Worm (Caenorhabditis elegans) whole organism, L4 larva: ENCODE measurements around the gene F26D2.10.

Source experiments
- F10B5.3 ChIP-seq: sonication (generic microtip); optimal IDR thresholded peaks from 2 replicates; lab custom pipeline; 2016; ENCODE audit warnings: mild to moderate bottlenecking, missing genetic modification characterization, missing compliant biosample characterization
- F37D6.2 ChIP-seq: sonication (generic microtip); optimal IDR thresholded peaks from 2 replicates; lab custom pipeline; 2016; ENCODE audit warnings: mild to moderate bottlenecking, missing genetic modification characterization, missing compliant biosample characterization
- F44E2.7 ChIP-seq: fragments of 200-800 bp; sonication (Bioruptor generic); IDR thresholded peaks from 2 replicates; pipeline ENCODE4 v2.1.2; 2022; ENCODE audit warnings: missing genetic modification characterization, missing compliant biosample characterization
- R02D3.7 ChIP-seq: fragments of 150-350 bp; sonication (generic microtip); optimal IDR thresholded peaks from 3 replicates; lab custom pipeline; 2014; ENCODE audit warnings: missing biosample characterization, missing genetic modification characterization
- T20F7.1 ChIP-seq: fragments of 200-800 bp; sonication (Bioruptor generic); optimal IDR thresholded peaks from 2 replicates; lab custom pipeline; 2018; ENCODE audit warnings: mild to moderate bottlenecking, missing genetic modification characterization, missing compliant biosample characterization
- T26A8.4 ChIP-seq: fragments of 200-800 bp; sonication (Bioruptor generic); IDR thresholded peaks from 2 replicates; pipeline ENCODE4 v1.3.6; 2022; ENCODE audit warnings: missing genetic modification characterization, missing compliant biosample characterization
- Y75B8A.6 ChIP-seq: fragments of 200-800 bp; sonication (Bioruptor generic); IDR thresholded peaks from 2 replicates; pipeline ENCODE4 v1.3.6; 2022; ENCODE audit warnings: missing genetic modification reagents, missing genetic modification characterization, missing compliant biosample characterization
- ZK337.2 ChIP-seq: fragments of 200-800 bp; sonication (Bioruptor generic); IDR thresholded peaks from 2 replicates; pipeline ENCODE4 v1.3.6; 2022; ENCODE audit warnings: missing genetic modification reagents, missing genetic modification characterization, missing compliant biosample characterization
- aly-2 ChIP-seq: sonication (generic microtip); optimal IDR thresholded peaks from 2 replicates; lab custom pipeline; 2018; ENCODE audit warnings: missing biosample characterization, missing genetic modification characterization
- ceh-62 ChIP-seq: sonication (generic microtip); optimal IDR thresholded peaks from 2 replicates; lab custom pipeline; 2017; ENCODE audit warnings: missing biosample characterization, missing genetic modification characterization
- ceh-82 ChIP-seq: sonication (generic microtip); optimal IDR thresholded peaks from 2 replicates; lab custom pipeline; 2017; ENCODE audit warnings: missing biosample characterization, missing genetic modification characterization
- ctbp-1 ChIP-seq: fragments of 200-800 bp; sonication (Bioruptor generic); IDR thresholded peaks from 2 replicates; pipeline ENCODE4 v1.3.6; 2022; ENCODE audit warnings: missing genetic modification reagents, missing genetic modification characterization, missing compliant biosample characterization
- daf-12 ChIP-seq: fragments of 150-350 bp; optimal IDR thresholded peaks from 2 replicates; lab custom pipeline; 2014; ENCODE audit warnings: missing biosample characterization, missing genetic modification reagents, missing genetic modification characterization
- daf-16 ChIP-seq, 3 experiments: sonication (generic microtip); optimal IDR thresholded peaks; 2 replicates each; lab custom pipeline; 2016 to 2017; ENCODE audit warnings: missing genetic modification characterization in 3 of 3, missing genetic modification reagents in 3 of 3, mild to moderate bottlenecking in 2 of 3, missing compliant biosample characterization in 2 of 3, missing biosample characterization in 1 of 3, moderate library complexity in 1 of 3
- dmd-8 ChIP-seq: fragments of 200-800 bp; sonication (Bioruptor generic); IDR thresholded peaks from 2 replicates; pipeline ENCODE4 v1.3.6; 2022; ENCODE audit warnings: missing genetic modification characterization, missing compliant biosample characterization
- dpl-1 ChIP-seq: fragments of 150-350 bp; optimal IDR thresholded peaks from 2 replicates; lab custom pipeline; 2014; ENCODE audit warnings: missing biosample characterization, missing genetic modification reagents, missing genetic modification characterization
- duxl-1 ChIP-seq: sonication (generic microtip); optimal IDR thresholded peaks from 2 replicates; lab custom pipeline; 2016; ENCODE audit warnings: mild to moderate bottlenecking, missing genetic modification characterization, moderate library complexity, missing compliant biosample characterization; ENCODE audit not compliant: poor library complexity
- dve-1 ChIP-seq: sonication (generic microtip); optimal IDR thresholded peaks from 2 replicates; lab custom pipeline; 2017; ENCODE audit warnings: antibody characterized with exemption, mild to moderate bottlenecking, missing genetic modification characterization, missing compliant biosample characterization; ENCODE audit not compliant: insufficient read depth
- egl-43 ChIP-seq: fragments of 200-800 bp; sonication (Bioruptor generic); IDR thresholded peaks from 2 replicates; pipeline ENCODE4 v1.3.6; 2022; ENCODE audit warnings: missing genetic modification reagents, missing genetic modification characterization, missing compliant biosample characterization
- fos-1 ChIP-seq: fragments of 150-350 bp; optimal IDR thresholded peaks from 2 replicates; lab custom pipeline; 2014; ENCODE audit warnings: missing biosample characterization, missing genetic modification characterization
- hif-1 ChIP-seq, 2 experiments: sonication (generic microtip); optimal IDR thresholded peaks; 2 replicates each; lab custom pipeline; 2016 to 2017; ENCODE audit warnings: missing compliant biosample characterization in 2 of 2, missing genetic modification characterization in 2 of 2, missing genetic modification reagents in 2 of 2, missing genotype in 2 of 2, mild to moderate bottlenecking in 1 of 2
- hmg-1.1 ChIP-seq: fragments of 200-800 bp; sonication (Bioruptor generic); IDR thresholded peaks from 2 replicates; pipeline ENCODE4 v1.3.6; 2022; ENCODE audit warnings: missing genetic modification reagents, missing genetic modification characterization, missing compliant biosample characterization
- jun-1 ChIP-seq: fragments of 150-350 bp; optimal IDR thresholded peaks from 2 replicates; lab custom pipeline; 2014; ENCODE audit warnings: missing biosample characterization, missing genetic modification reagents, missing genetic modification characterization
- lim-7 ChIP-seq: fragments of 200-800 bp; sonication (Bioruptor generic); IDR thresholded peaks from 2 replicates; pipeline ENCODE4 v1.3.6; 2022; ENCODE audit warnings: missing genetic modification characterization, missing compliant biosample characterization
- lin-1 ChIP-seq: fragments of 200-800 bp; sonication (Bioruptor generic); IDR thresholded peaks from 2 replicates; pipeline ENCODE4 v1.3.6; 2022; ENCODE audit warnings: missing genetic modification reagents, missing genetic modification characterization, missing compliant biosample characterization
- lin-13 ChIP-seq: fragments of 150-350 bp; optimal IDR thresholded peaks from 2 replicates; lab custom pipeline; 2014; ENCODE audit warnings: missing biosample characterization, missing genetic modification reagents, missing genetic modification characterization
- lin-15B ChIP-seq: fragments of 150-350 bp; sonication (generic microtip); optimal IDR thresholded peaks from 3 replicates; lab custom pipeline; 2014; ENCODE audit warnings: missing biosample characterization, missing genetic modification characterization
- lsy-2 ChIP-seq, 2 experiments: fragments of 150-350 bp in 1 of 2; sonication (generic microtip) in 1 of 2; optimal IDR thresholded peaks; 2 replicates each; lab custom pipeline; 2014 to 2017; ENCODE audit warnings: missing biosample characterization in 2 of 2, missing genetic modification characterization in 2 of 2
- madf-9 ChIP-seq: fragments of 200-800 bp; sonication (Bioruptor generic); conservative IDR thresholded peaks from 2 replicates; pipeline ENCODE4 v1.3.6; 2022; ENCODE audit warnings: missing genetic modification reagents, missing genetic modification characterization, missing compliant biosample characterization
- mdt-29 ChIP-seq: fragments of 200-800 bp; sonication (Bioruptor generic); IDR thresholded peaks from 2 replicates; pipeline ENCODE4 v1.3.6; 2022; ENCODE audit warnings: missing genetic modification reagents, missing genetic modification characterization, missing compliant biosample characterization
- mep-1 ChIP-seq: fragments of 150-350 bp; sonication (generic microtip); optimal IDR thresholded peaks from 3 replicates; lab custom pipeline; 2014; ENCODE audit warnings: missing biosample characterization, missing genetic modification characterization
- mes-2 ChIP-seq: sonication (generic microtip); optimal IDR thresholded peaks from 2 replicates; lab custom pipeline; 2016; ENCODE audit warnings: missing genotype, mild to moderate bottlenecking, missing genetic modification characterization, missing compliant biosample characterization; ENCODE audit not compliant: poor library complexity, severe bottlenecking
- mxl-2 ChIP-seq: fragments of 200-800 bp; sonication (Bioruptor generic); conservative IDR thresholded peaks from 2 replicates; pipeline ENCODE4 v1.3.6; 2022; ENCODE audit warnings: missing genetic modification reagents, missing genetic modification characterization, missing compliant biosample characterization
- nhr-10 ChIP-seq: fragments of 150-350 bp; optimal IDR thresholded peaks from 2 replicates; lab custom pipeline; 2014; ENCODE audit warnings: missing biosample characterization, missing genetic modification characterization
- nhr-11 ChIP-seq: fragments of 150-350 bp; optimal IDR thresholded peaks from 2 replicates; lab custom pipeline; 2014; ENCODE audit warnings: missing biosample characterization, missing genetic modification characterization
- nhr-111 ChIP-seq: fragments of 200-800 bp; sonication (Bioruptor generic); optimal IDR thresholded peaks from 2 replicates; lab custom pipeline; 2018; ENCODE audit warnings: mild to moderate bottlenecking, missing genetic modification characterization, missing compliant biosample characterization
- nhr-237 ChIP-seq: sonication (generic microtip); optimal IDR thresholded peaks from 2 replicates; lab custom pipeline; 2017; ENCODE audit warnings: missing biosample characterization, missing genetic modification characterization
- nhr-41 ChIP-seq: fragments of 200-800 bp; sonication (Bioruptor generic); IDR thresholded peaks from 2 replicates; pipeline ENCODE4 v1.3.6; 2022; ENCODE audit warnings: missing genetic modification reagents, missing genetic modification characterization, missing compliant biosample characterization
- nhr-42 ChIP-seq: fragments of 200-800 bp; sonication (Bioruptor generic); IDR thresholded peaks from 2 replicates; pipeline ENCODE4 v1.3.6; 2022; ENCODE audit warnings: missing genetic modification characterization, missing compliant biosample characterization
- nhr-48 ChIP-seq: sonication (generic microtip); optimal IDR thresholded peaks from 2 replicates; lab custom pipeline; 2016; ENCODE audit warnings: mild to moderate bottlenecking, missing genetic modification characterization, missing compliant biosample characterization
- nhr-76 ChIP-seq: fragments of 150-350 bp; optimal IDR thresholded peaks from 2 replicates; lab custom pipeline; 2014; ENCODE audit warnings: missing biosample characterization, missing genetic modification characterization
- php-3 ChIP-seq: fragments of 200-800 bp; sonication (Bioruptor generic); IDR thresholded peaks from 2 replicates; pipeline ENCODE4 v1.3.6; 2022; ENCODE audit warnings: missing genetic modification reagents, missing genetic modification characterization, missing compliant biosample characterization
- pqm-1 ChIP-seq: sonication (generic microtip); optimal IDR thresholded peaks from 2 replicates; lab custom pipeline; 2017; ENCODE audit warnings: missing biosample characterization, missing genetic modification characterization
- rbr-2 ChIP-seq: sonication (generic microtip); optimal IDR thresholded peaks from 2 replicates; lab custom pipeline; 2016; ENCODE audit warnings: missing genotype, missing genetic modification characterization, missing compliant biosample characterization
- saeg-2 ChIP-seq: fragments of 200-800 bp; sonication (Bioruptor generic); IDR thresholded peaks from 2 replicates; pipeline ENCODE4 v1.3.6; 2022; ENCODE audit warnings: missing genetic modification reagents, missing genetic modification characterization, missing compliant biosample characterization
- skn-1 ChIP-seq: fragments of 150-350 bp; optimal IDR thresholded peaks from 2 replicates; lab custom pipeline; 2014; ENCODE audit warnings: missing biosample characterization, missing genetic modification characterization
- snpc-4 ChIP-seq: fragments of 150-350 bp; optimal IDR thresholded peaks from 2 replicates; lab custom pipeline; 2014; ENCODE audit warnings: missing biosample characterization, missing genetic modification characterization
- unc-130 ChIP-seq: sonication (generic microtip); optimal IDR thresholded peaks from 2 replicates; lab custom pipeline; 2016; ENCODE audit warnings: missing genetic modification reagents, missing genetic modification characterization, missing compliant biosample characterization
- vab-7 ChIP-seq: fragments of 200-800 bp; sonication (Bioruptor generic); IDR thresholded peaks from 2 replicates; pipeline ENCODE4 v1.3.6; 2022; ENCODE audit warnings: missing genetic modification reagents, missing genetic modification characterization, missing compliant biosample characterization
- zag-1 ChIP-seq: fragments of 150-350 bp; optimal IDR thresholded peaks from 2 replicates; lab custom pipeline; 2014; ENCODE audit warnings: missing biosample characterization, missing genetic modification characterization
- zip-11 ChIP-seq: fragments of 200-800 bp; sonication (Bioruptor generic); IDR thresholded peaks from 2 replicates; pipeline ENCODE4 v1.3.6; 2022; ENCODE audit warnings: missing genetic modification characterization, missing compliant biosample characterization
- ztf-11 ChIP-seq: fragments of 150-350 bp; optimal IDR thresholded peaks from 2 replicates; lab custom pipeline; 2014; ENCODE audit warnings: missing biosample characterization, missing genetic modification characterization

The F26D2.10 gene

ce11 chrV:16401519-16401918 lies 27.9 kb downstream of the F26D2.10 start, which contains the start of gene F13A7.14 (continued):
- peak; percentile 87 for TF ChIP-seq unc-130 (GFP tag; lab: Kevin White, UChicago)
- TF ChIP-seq daf-12 (tag; lab: Kevin White, UChicago), result no peak
- TF ChIP-seq hif-1 (tag; optimal IDR thresholded peaks at IDR 0.05; lab: Kevin White, UChicago), result peak in 1 of 2 experiments; percentile 90
- TF ChIP-seq lin-15B (tag; lab: Kevin White, UChicago), result no peak
- peak; percentile 33 for TF ChIP-seq lin-13 (GFP tag; lab: Kevin White, UChicago)
- TF ChIP-seq F37D6.2 (tag; lab: Kevin White, UChicago), result peak; percentile 33
- no peak for TF ChIP-seq aly-2 (tag; lab: Kevin White, UChicago)
- peak; percentile 52 for TF ChIP-seq rbr-2 (tag; lab: Kevin White, UChicago)
- TF ChIP-seq dpl-1 (GFP tag; lab: Kevin White, UChicago), result peak; percentile 99
- peak; percentile 59 for TF ChIP-seq hmg-1.1
- peak; percentile 85 for TF ChIP-seq duxl-1 (tag; lab: Kevin White, UChicago)
- no peak for TF ChIP-seq dve-1
- no peak for TF ChIP-seq zip-11 (GFP tag; lab: Robert Waterston, UW)
- TF ChIP-seq ztf-11, result no peak
- no peak for TF ChIP-seq nhr-11 (tag; lab: Kevin White, UChicago)
- TF ChIP-seq mxl-2 (GFP tag; lab: Robert Waterston, UW), result no peak
- TF ChIP-seq nhr-42 (GFP tag; lab: Robert Waterston, UW), result peak; percentile 38; the same call in 1 of the 2 replicates
- TF ChIP-seq nhr-111 (GFP tag; lab: Kevin White, UChicago), result no peak
- TF ChIP-seq nhr-10 (tag; lab: Kevin White, UChicago), result no peak
- TF ChIP-seq R02D3.7 (tag; lab: Kevin White, UChicago), result no peak
- TF ChIP-seq ctbp-1 (GFP tag; lab: Robert Waterston, UW), result no peak
- no peak for TF ChIP-seq ceh-62
- peak in 1 of 2 experiments; percentile 87 for TF ChIP-seq lsy-2 (tag; optimal IDR thresholded peaks at IDR 0.05; lab: Kevin White, UChicago)
- TF ChIP-seq php-3, result no peak
- no peak for TF ChIP-seq fos-1 (tag; lab: Kevin White, UChicago)
- TF ChIP-seq zag-1, result no peak
- TF ChIP-seq F10B5.3 (tag; lab: Kevin White, UChicago), result no peak
- TF ChIP-seq nhr-237 (tag; lab: Kevin White, UChicago), result no peak
- 0 out of 2 replicates have a peak, but pooled peaks have one; percentile 17 for TF ChIP-seq mdt-29
- TF ChIP-seq pqm-1 (tag; lab: Kevin White, UChicago), result no peak
- TF ChIP-seq mes-2 (tag; lab: Kevin White, UChicago), result peak; percentile 100
- no peak for TF ChIP-seq lim-7
- TF ChIP-seq nhr-48 (tag; lab: Kevin White, UChicago), result peak; percentile 17
- TF ChIP-seq nhr-41, result no peak
- peak; percentile 71 for TF ChIP-seq madf-9 (GFP tag; lab: Robert Waterston, UW)
- TF ChIP-seq snpc-4 (tag; lab: Kevin White, UChicago), result no peak
- TF ChIP-seq ceh-82 (tag; lab: Kevin White, UChicago), result no peak
- no peak for TF ChIP-seq daf-16 (GFP tag; optimal IDR thresholded peaks at IDR 0.05; lab: Kevin White, UChicago)
- no peak for TF ChIP-seq daf-16 (tag; optimal IDR thresholded peaks at IDR 0.05; lab: Kevin White, UChicago)
- no peak for TF ChIP-seq mep-1 (tag; lab: Kevin White, UChicago)
- no peak for TF ChIP-seq Y75B8A.6 (GFP tag; lab: Robert Waterston, UW)
- TF ChIP-seq T20F7.1 (GFP tag; lab: Kevin White, UChicago), result no peak
- no peak for TF ChIP-seq lin-1 (GFP tag; lab: Robert Waterston, UW)
- TF ChIP-seq skn-1 (tag; lab: Kevin White, UChicago), result no peak
- TF ChIP-seq ZK337.2 (GFP tag; lab: Robert Waterston, UW), result peak; percentile 95
- TF ChIP-seq jun-1 (tag; lab: Kevin White, UChicago), result no peak
- no peak for TF ChIP-seq nhr-76 (tag; lab: Kevin White, UChicago)
- TF ChIP-seq T26A8.4, result no peak
- 0 out of 2 replicates have a peak, but pooled peaks have one; percentile 16 for TF ChIP-seq vab-7 (GFP tag; lab: Robert Waterston, UW)
- no peak for TF ChIP-seq egl-43 (GFP tag; lab: Robert Waterston, UW)
- TF ChIP-seq dmd-8, result no peak
- no peak for TF ChIP-seq saeg-2 (GFP tag; lab: Robert Waterston, UW)
- TF ChIP-seq F44E2.7, result no peak
